Fruit fly (Drosophila melanogaster) whole organism, embryonic: Measurements from ENCODE around the gene Diedel2.

Experiments used
- Atf6 ChIP-seq: fragments of 200-800 bp; sonication (Bioruptor generic); IDR thresholded peaks from 2 replicates; pipeline ENCODE4 v1.3.6; 2022; ENCODE audit warnings: missing biosample characterization, missing genetic modification characterization
- CG10147 ChIP-seq: fragments of 200-800 bp; sonication (Bioruptor generic); optimal IDR thresholded peaks from 2 replicates; lab custom pipeline; 2019; ENCODE audit warnings: missing biosample characterization, mild to moderate bottlenecking, missing genetic modification characterization, moderate library complexity
- CG10462 ChIP-seq: fragments of 200-800 bp; sonication (Bioruptor generic); optimal IDR thresholded peaks from 2 replicates; lab custom pipeline; 2016; ENCODE audit warnings: missing biosample characterization, missing genetic modification characterization
- CG11695 ChIP-seq: fragments of 200-800 bp; sonication (Bioruptor generic); IDR thresholded peaks from 3 replicates; pipeline ENCODE4 v1.3.6; 2022; ENCODE audit warnings: missing biosample characterization, missing genetic modification characterization
- CG1233 ChIP-seq: fragments of 200-800 bp; sonication (Bioruptor generic); optimal IDR thresholded peaks from 4 replicates; lab custom pipeline; 2018; ENCODE audit warnings: missing biosample characterization, mild to moderate bottlenecking, missing genetic modification characterization
- CG13775 ChIP-seq: fragments of 200-800 bp; sonication (Bioruptor generic); optimal IDR thresholded peaks from 3 replicates; lab custom pipeline; 2017; ENCODE audit warnings: missing biosample characterization, mild to moderate bottlenecking, missing genetic modification characterization
- CG17186 ChIP-seq: fragments of 200-800 bp; sonication (Bioruptor generic); optimal IDR thresholded peaks from 3 replicates; lab custom pipeline; 2017; ENCODE audit warnings: missing biosample characterization, missing genetic modification reagents, missing genetic modification characterization
- CG17328 ChIP-seq: fragments of 200-800 bp; sonication (Bioruptor generic); IDR thresholded peaks from 2 replicates; pipeline ENCODE4 v1.3.6; 2022; ENCODE audit warnings: missing biosample characterization, missing genetic modification characterization
- CG2129 ChIP-seq: fragments of 200-800 bp; sonication (Bioruptor generic); IDR thresholded peaks from 2 replicates; pipeline ENCODE4 v1.3.6; 2022; ENCODE audit warnings: missing biosample characterization, missing genetic modification characterization; ENCODE audit not compliant: partially characterized antibody
- CG2875 ChIP-seq: fragments of 200-800 bp; sonication (Bioruptor generic); optimal IDR thresholded peaks from 2 replicates; lab custom pipeline; 2017; ENCODE audit warnings: missing biosample characterization, mild to moderate bottlenecking, missing genetic modification characterization, missing genetic modification reagents
- CG30020 ChIP-seq: fragments of 200-800 bp; optimal IDR thresholded peaks from 2 replicates; lab custom pipeline; 2019; ENCODE audit warnings: missing biosample characterization, mild to moderate bottlenecking, missing genetic modification characterization, moderate library complexity
- CG30403 ChIP-seq: fragments of 200-800 bp; sonication (Bioruptor generic); optimal IDR thresholded peaks from 3 replicates; lab custom pipeline; 2016; ENCODE audit warnings: missing biosample characterization, missing genetic modification characterization
- CG30431 ChIP-seq: fragments of 200-800 bp; sonication (Bioruptor generic); optimal IDR thresholded peaks from 2 replicates; lab custom pipeline; 2017; ENCODE audit warnings: missing biosample characterization, missing genetic modification characterization
- CG3065 ChIP-seq: fragments of 200-800 bp; sonication (Bioruptor generic); optimal IDR thresholded peaks from 2 replicates; lab custom pipeline; 2016; ENCODE audit warnings: missing biosample characterization, missing genetic modification characterization
- CG31224 ChIP-seq: fragments of 200-800 bp; sonication (Bioruptor generic); IDR thresholded peaks from 2 replicates; pipeline ENCODE4 v1.3.6; 2022; ENCODE audit warnings: missing biosample characterization, missing genetic modification characterization
- CG4617 ChIP-seq: fragments of 200-800 bp; sonication (Bioruptor generic); optimal IDR thresholded peaks from 3 replicates; lab custom pipeline; 2016; ENCODE audit warnings: missing biosample characterization, missing genetic modification characterization, borderline replicate concordance
- CG4730 ChIP-seq: fragments of 200-800 bp; sonication (Bioruptor generic); IDR thresholded peaks from 2 replicates; pipeline ENCODE4 v1.3.6; 2022; ENCODE audit warnings: missing biosample characterization, missing genetic modification characterization
- CG7745 ChIP-seq: fragments of 200-800 bp; sonication (Bioruptor generic); optimal IDR thresholded peaks from 2 replicates; lab custom pipeline; 2018; ENCODE audit warnings: missing biosample characterization, mild to moderate bottlenecking, missing genetic modification characterization, moderate library complexity
- CG7786 ChIP-seq: fragments of 200-800 bp; sonication (Bioruptor generic); optimal IDR thresholded peaks from 2 replicates; lab custom pipeline; 2016; ENCODE audit warnings: missing biosample characterization, missing genetic modification characterization
- CG8388 ChIP-seq: fragments of 200-800 bp; sonication (Bioruptor generic); optimal IDR thresholded peaks from 2 replicates; lab custom pipeline; 2019; ENCODE audit warnings: missing biosample characterization, mild to moderate bottlenecking, missing genetic modification characterization, moderate library complexity
- CG9437 ChIP-seq: fragments of 200-800 bp; sonication (Bioruptor generic); optimal IDR thresholded peaks from 2 replicates; lab custom pipeline; 2018; ENCODE audit warnings: missing biosample characterization, mild to moderate bottlenecking, missing genetic modification characterization
- CG9609 ChIP-seq: fragments of 200-800 bp; sonication (Bioruptor generic); optimal IDR thresholded peaks from 3 replicates; lab custom pipeline; 2016; ENCODE audit warnings: missing biosample characterization, missing genetic modification characterization
- Dad ChIP-seq: fragments of 200-800 bp; sonication (Bioruptor generic); optimal IDR thresholded peaks from 3 replicates; lab custom pipeline; 2016; ENCODE audit warnings: missing biosample characterization, missing genetic modification characterization
- Ets65A ChIP-seq: fragments of 200-800 bp; sonication (Bioruptor generic); peaks from one replicate; lab custom pipeline; 2016; ENCODE audit warnings: missing biosample characterization, missing genetic modification characterization
- Ets97D ChIP-seq: fragments of 200-800 bp; sonication (Bioruptor generic); optimal IDR thresholded peaks from 3 replicates; lab custom pipeline; 2016; ENCODE audit warnings: missing biosample characterization, missing genetic modification characterization
- Fer2 ChIP-seq: fragments of 200-800 bp; sonication (Bioruptor generic); optimal IDR thresholded peaks from 2 replicates; lab custom pipeline; 2018; ENCODE audit warnings: missing biosample characterization, mild to moderate bottlenecking, missing genetic modification characterization, moderate library complexity
- Hr3 ChIP-seq: fragments of 200-800 bp; sonication (Bioruptor generic); optimal IDR thresholded peaks from 3 replicates; lab custom pipeline; 2016; ENCODE audit warnings: missing biosample characterization, missing genetic modification characterization
- Jarid2 ChIP-seq: fragments of 200-800 bp; sonication (Bioruptor generic); optimal IDR thresholded peaks from 3 replicates; lab custom pipeline; 2017; ENCODE audit warnings: mild to moderate bottlenecking, missing biosample characterization, missing genetic modification reagents, missing genetic modification characterization
- MTF-1 ChIP-seq: fragments of 200-800 bp; sonication (Bioruptor generic); optimal IDR thresholded peaks from 2 replicates; lab custom pipeline; 2018; ENCODE audit warnings: missing biosample characterization, mild to moderate bottlenecking, missing genetic modification characterization, borderline replicate concordance
- Max ChIP-seq: fragments of 200-800 bp; sonication (Bioruptor generic); optimal IDR thresholded peaks from 2 replicates; lab custom pipeline; 2016; ENCODE audit warnings: missing biosample characterization, mild to moderate bottlenecking, missing genetic modification characterization
- NC2α ChIP-seq: fragments of 200-800 bp; sonication (Bioruptor generic); optimal IDR thresholded peaks from 2 replicates; lab custom pipeline; 2016; ENCODE audit warnings: missing biosample characterization, missing genetic modification characterization
- Six4 ChIP-seq: fragments of 200-800 bp; sonication (Bioruptor generic); optimal IDR thresholded peaks from 2 replicates; lab custom pipeline; 2016; ENCODE audit warnings: missing biosample characterization, missing genetic modification characterization
- Sry-β ChIP-seq: fragments of 200-800 bp; sonication (Bioruptor generic); optimal IDR thresholded peaks from 2 replicates; lab custom pipeline; 2018; ENCODE audit warnings: missing biosample characterization, mild to moderate bottlenecking, missing genetic modification characterization, moderate library complexity
- ap ChIP-seq: fragments of 200-800 bp; sonication (Bioruptor generic); IDR thresholded peaks from 2 replicates; pipeline ENCODE4 v1.3.6; 2022; ENCODE audit warnings: missing biosample characterization, missing genetic modification characterization
- ase ChIP-seq: fragments of 200-800 bp; sonication (Bioruptor generic); IDR thresholded peaks from 3 replicates; pipeline ENCODE4 v1.3.6; 2022; ENCODE audit warnings: missing biosample characterization, missing genetic modification characterization
- az2 ChIP-seq: fragments of 200-800 bp; sonication (Bioruptor generic); optimal IDR thresholded peaks from 3 replicates; lab custom pipeline; 2016; ENCODE audit warnings: missing biosample characterization, missing genetic modification characterization
- dmrt99B ChIP-seq: fragments of 200-800 bp; sonication (Bioruptor generic); optimal IDR thresholded peaks from 2 replicates; lab custom pipeline; 2018; ENCODE audit warnings: missing biosample characterization, mild to moderate bottlenecking, missing genetic modification characterization, moderate library complexity
- fd64A ChIP-seq: fragments of 200-800 bp; sonication (Bioruptor generic); optimal IDR thresholded peaks from 3 replicates; lab custom pipeline; 2018; ENCODE audit warnings: missing biosample characterization, mild to moderate bottlenecking, missing genetic modification characterization
- gce ChIP-seq: fragments of 200-800 bp; sonication (Bioruptor generic); IDR thresholded peaks from 3 replicates; pipeline ENCODE4 v1.3.6; 2022; ENCODE audit warnings: missing biosample characterization, missing genetic modification characterization
- gem ChIP-seq: fragments of 200-800 bp; sonication (Bioruptor generic); optimal IDR thresholded peaks from 2 replicates; lab custom pipeline; 2019; ENCODE audit warnings: missing biosample characterization, mild to moderate bottlenecking, missing genetic modification characterization, moderate library complexity
- grn ChIP-seq: fragments of 200-800 bp; sonication (Bioruptor generic); optimal IDR thresholded peaks from 3 replicates; lab custom pipeline; 2017; ENCODE audit warnings: missing biosample characterization, missing genetic modification characterization
- jumu ChIP-seq: fragments of 200-800 bp; sonication (Bioruptor generic); optimal IDR thresholded peaks from 3 replicates; lab custom pipeline; 2016; ENCODE audit warnings: missing biosample characterization, missing genetic modification characterization
- nau ChIP-seq: fragments of 200-800 bp; sonication (Bioruptor generic); optimal IDR thresholded peaks from 3 replicates; lab custom pipeline; 2017; ENCODE audit warnings: missing biosample characterization, mild to moderate bottlenecking, missing genetic modification characterization, missing genetic modification reagents
- pho ChIP-seq: fragments of 200-800 bp; sonication (Bioruptor generic); optimal IDR thresholded peaks from 2 replicates; lab custom pipeline; 2016; ENCODE audit warnings: missing biosample characterization, missing genetic modification characterization
- shn ChIP-seq: fragments of 200-800 bp; sonication (Bioruptor generic); optimal IDR thresholded peaks from 3 replicates; lab custom pipeline; 2016; ENCODE audit warnings: missing biosample characterization, missing genetic modification characterization
- ttk ChIP-seq: fragments of 200-800 bp; sonication (Bioruptor generic); IDR thresholded peaks from 2 replicates; pipeline ENCODE4 v2.1.2; 2022; ENCODE audit warnings: missing biosample characterization, missing genetic modification characterization
- tx ChIP-seq: fragments of 200-800 bp; sonication (Bioruptor generic); optimal IDR thresholded peaks from 2 replicates; lab custom pipeline; 2016; ENCODE audit warnings: missing biosample characterization, missing genetic modification characterization
- unc-4 ChIP-seq: fragments of 200-800 bp; sonication (Bioruptor generic); IDR thresholded peaks from 2 replicates; pipeline ENCODE4 v1.3.6; 2022; ENCODE audit warnings: missing biosample characterization, missing genetic modification characterization; ENCODE audit not compliant: partially characterized antibody
- unpg ChIP-seq: fragments of 200-800 bp; sonication (Bioruptor generic); optimal IDR thresholded peaks from 3 replicates; lab custom pipeline; 2018; ENCODE audit warnings: missing biosample characterization, mild to moderate bottlenecking, missing genetic modification characterization, moderate library complexity
- usp ChIP-seq: fragments of >200 bp; optimal IDR thresholded peaks from 2 replicates; lab custom pipeline; 2017; ENCODE audit warnings: missing biosample characterization, missing genetic modification characterization

Gene Diedel2

dm6 chr3R:29618515-29619157 is 10.4 kb downstream of the Diedel2 start, which contains the start of gene CG1907 (continued):
- TF ChIP-seq CG30431 (GFP tag; lab: Kevin White, UChicago) (peak; percentile 96), Atf6 (GFP tag; lab: Robert Waterston, UW) (peak; percentile 98), CG1233 (GFP tag; lab: Kevin White, UChicago) (peak; percentile 98), CG10462 (GFP tag; lab: Kevin White, UChicago) (peak; percentile 96), CG4617 (GFP tag; lab: Kevin White, UChicago) (peak; percentile 95), CG17328 (GFP tag; lab: Robert Waterston, UW) (peak; percentile 99), Ets65A (GFP tag; lab: Kevin White, UChicago) (peak; percentile 97), Hr3 (GFP tag; lab: Kevin White, UChicago) (peak; percentile 98), az2 (GFP tag; lab: Kevin White, UChicago) (peak; percentile 97), jumu (GFP tag; lab: Kevin White, UChicago) (peak; percentile 77), Max (GFP tag; lab: Kevin White, UChicago) (peak; percentile 96), CG7786 (GFP tag; lab: Kevin White, UChicago) (peak; percentile 80), Jarid2 (GFP tag; lab: Kevin White, UChicago) (peak; percentile 90), CG10147 (peak; percentile 97), ase (GFP tag; lab: Robert Waterston, UW) (peak; percentile 98), Fer2 (tag; lab: Kevin White, UChicago) (peak; percentile 96), Ets97D (peak; percentile 64), gem (peak; percentile 99), CG9437 (GFP tag; lab: Kevin White, UChicago) (peak; percentile 93), CG30020 (tag; lab: Kevin White, UChicago) (peak; percentile 87), nau (GFP tag; lab: Kevin White, UChicago) (peak; percentile 95), CG8388 (GFP tag; lab: Kevin White, UChicago) (peak; percentile 97), CG3065 (GFP tag; lab: Kevin White, UChicago) (peak; percentile 91), CG2875 (GFP tag; lab: Kevin White, UChicago) (peak; percentile 96), CG17186 (GFP tag; lab: Kevin White, UChicago) (peak; percentile 92), ttk (peak; percentile 99), MTF-1 (peak; percentile 93), gce (peak; percentile 97), CG30403 (GFP tag; lab: Kevin White, UChicago) (peak; percentile 97), Six4 (peak; percentile 97), CG9609 (GFP tag; lab: Kevin White, UChicago) (peak; percentile 77), CG2129 (GFP tag; lab: Robert Waterston, UW) (no peak), CG11695 (GFP tag; lab: Robert Waterston, UW) (peak; percentile 99), Sry-β (peak; percentile 68), CG7745 (tag; lab: Kevin White, UChicago) (peak; percentile 83), grn (GFP tag; lab: Kevin White, UChicago) (peak; percentile 69), CG13775 (peak; percentile 98), unpg (GFP tag; lab: Kevin White, UChicago) (peak; percentile 99), NC2α (GFP tag; lab: Kevin White, UChicago) (peak; percentile 55), tx (GFP tag; lab: Kevin White, UChicago) (peak; percentile 73), ap (GFP tag; lab: Robert Waterston, UW) (peak; percentile 98), usp (GFP tag; lab: Kevin White, UChicago) (no peak), dmrt99B (tag; lab: Kevin White, UChicago) (peak; percentile 97), Dad (GFP tag; lab: Kevin White, UChicago) (peak; percentile 85), pho (GFP tag; lab: Kevin White, UChicago) (peak; percentile 70), unc-4 (GFP tag; lab: Robert Waterston, UW) (peak; percentile 43; the same call in 1 of the 2 replicates), CG4730 (peak; percentile 97), shn (GFP tag; lab: Kevin White, UChicago) (peak; percentile 34), fd64A (GFP tag; lab: Kevin White, UChicago) (peak; percentile 94), CG31224 (GFP tag; lab: Robert Waterston, UW) (peak; percentile 95)
